Fruit fly (Drosophila melanogaster) whole organism, embryonic: ENCODE data around the gene CG13699.
A peak's percentile ranks its signal among the peaks of the same experiment; 100 is the strongest.

Experiments used
- Blimp-1 ChIP-seq: fragments of 200-800 bp; sonication (Bioruptor generic); optimal IDR thresholded peaks from 3 replicates; lab custom pipeline; 2018; ENCODE audit warnings: missing biosample characterization, missing genetic modification characterization, mild to moderate bottlenecking, moderate library complexity, missing genetic modification reagents
- BtbVII ChIP-seq: fragments of 200-800 bp; sonication (Bioruptor generic); optimal IDR thresholded peaks from 3 replicates; lab custom pipeline; 2017; ENCODE audit warnings: missing biosample characterization, mild to moderate bottlenecking, missing genetic modification characterization
- CG10543 ChIP-seq: fragments of 200-800 bp; sonication (Bioruptor generic); optimal IDR thresholded peaks from 3 replicates; lab custom pipeline; 2017; ENCODE audit warnings: missing biosample characterization, mild to moderate bottlenecking, missing genetic modification characterization, moderate library complexity
- CG12104 ChIP-seq: fragments of 200-800 bp; sonication (Bioruptor generic); optimal IDR thresholded peaks from 3 replicates; lab custom pipeline; 2016; ENCODE audit warnings: missing biosample characterization, missing genetic modification characterization
- CG1233 ChIP-seq: fragments of 200-800 bp; sonication (Bioruptor generic); optimal IDR thresholded peaks from 4 replicates; lab custom pipeline; 2018; ENCODE audit warnings: missing biosample characterization, mild to moderate bottlenecking, missing genetic modification characterization
- CG12769 ChIP-seq: fragments of 200-800 bp; sonication (Bioruptor generic); optimal IDR thresholded peaks from 2 replicates; lab custom pipeline; 2019; ENCODE audit warnings: missing biosample characterization, mild to moderate bottlenecking, missing genetic modification characterization, moderate library complexity
- CG14014 ChIP-seq: fragments of 200-800 bp; sonication (Bioruptor generic); IDR thresholded peaks from 2 replicates; pipeline ENCODE4 v1.3.6; 2022; ENCODE audit warnings: missing biosample characterization, missing genetic modification characterization
- CG15514 ChIP-seq: fragments of 200-800 bp; sonication (Bioruptor generic); optimal IDR thresholded peaks from 3 replicates; lab custom pipeline; 2017; ENCODE audit warnings: missing biosample characterization, missing genetic modification characterization, mild to moderate bottlenecking, moderate library complexity, missing genetic modification reagents
- CG1792 ChIP-seq: fragments of 200-800 bp; sonication (Bioruptor generic); optimal IDR thresholded peaks from 2 replicates; lab custom pipeline; 2016; ENCODE audit warnings: missing biosample characterization, missing genetic modification characterization
- CG32767 ChIP-seq: fragments of 200-800 bp; sonication (Bioruptor generic); IDR thresholded peaks from 2 replicates; pipeline ENCODE4 v1.3.6; 2022; ENCODE audit warnings: missing biosample characterization, missing genetic modification characterization
- CG3847 ChIP-seq: fragments of 200-800 bp; sonication (Bioruptor generic); IDR thresholded peaks from 2 replicates; pipeline ENCODE4 v1.3.6; 2022; ENCODE audit warnings: missing biosample characterization, missing genetic modification characterization
- CG4328 ChIP-seq: fragments of 200-800 bp; sonication (Bioruptor generic); optimal IDR thresholded peaks from 3 replicates; lab custom pipeline; 2017; ENCODE audit warnings: missing biosample characterization, missing genetic modification reagents, missing genetic modification characterization
- CG4707 ChIP-seq: fragments of 200-800 bp; sonication (Bioruptor generic); optimal IDR thresholded peaks from 2 replicates; lab custom pipeline; 2018; ENCODE audit warnings: missing biosample characterization, mild to moderate bottlenecking, missing genetic modification characterization, moderate library complexity
- CG4820 ChIP-seq: fragments of 200-800 bp; sonication (Bioruptor generic); optimal IDR thresholded peaks from 3 replicates; lab custom pipeline; 2016; ENCODE audit warnings: missing biosample characterization, missing genetic modification characterization
- CG7271 ChIP-seq: fragments of 200-800 bp; sonication (Bioruptor generic); optimal IDR thresholded peaks from 2 replicates; lab custom pipeline; 2018; ENCODE audit warnings: missing biosample characterization, mild to moderate bottlenecking, missing genetic modification characterization, moderate library complexity
- CG7987 ChIP-seq: fragments of 200-800 bp; sonication (Bioruptor generic); optimal IDR thresholded peaks from 2 replicates; lab custom pipeline; 2018; ENCODE audit warnings: missing biosample characterization, mild to moderate bottlenecking, missing genetic modification characterization, moderate library complexity
- CTCF ChIP-seq: fragments of 200-800 bp; sonication (Bioruptor generic); optimal IDR thresholded peaks from 2 replicates; lab custom pipeline; 2017; ENCODE audit warnings: missing biosample characterization, mild to moderate bottlenecking, missing genetic modification characterization, moderate library complexity
- Drgx ChIP-seq: fragments of 200-800 bp; sonication (Bioruptor generic); IDR thresholded peaks from 2 replicates; pipeline ENCODE4 v1.3.6; 2022; ENCODE audit warnings: missing biosample characterization, missing genetic modification characterization
- Ets65A ChIP-seq: fragments of 200-800 bp; sonication (Bioruptor generic); peaks from one replicate; lab custom pipeline; 2016; ENCODE audit warnings: missing biosample characterization, missing genetic modification characterization
- GATAe ChIP-seq: fragments of 200-800 bp; sonication (Bioruptor generic); conservative IDR thresholded peaks from 2 replicates; pipeline ENCODE4 v1.3.6; 2022; ENCODE audit warnings: missing biosample characterization, missing genetic modification characterization
- Gug ChIP-seq: fragments of 200-800 bp; sonication (Bioruptor generic); IDR thresholded peaks from 4 replicates; pipeline ENCODE4 v1.3.6; 2022; ENCODE audit warnings: missing biosample characterization, missing genetic modification characterization
- H2.0 ChIP-seq: fragments of 200-800 bp; sonication (Bioruptor generic); IDR thresholded peaks from 2 replicates; pipeline ENCODE4 v1.3.6; 2022; ENCODE audit warnings: missing biosample characterization, missing genetic modification characterization
- Hr3 ChIP-seq: fragments of 200-800 bp; sonication (Bioruptor generic); optimal IDR thresholded peaks from 3 replicates; lab custom pipeline; 2016; ENCODE audit warnings: missing biosample characterization, missing genetic modification characterization
- MBD-R2 ChIP-seq: fragments of 200-800 bp; sonication (Bioruptor generic); IDR thresholded peaks from 2 replicates; pipeline ENCODE4 v1.3.6; 2022; ENCODE audit warnings: missing biosample characterization, missing genetic modification characterization
- Med ChIP-seq: fragments of 200-800 bp; sonication (Bioruptor generic); peaks from one replicate; lab custom pipeline; 2016; ENCODE audit warnings: missing biosample characterization, missing genetic modification characterization, mild to moderate bottlenecking, inconsistent platforms, moderate library complexity
- Meics ChIP-seq: fragments of 200-800 bp; sonication (Bioruptor generic); optimal IDR thresholded peaks from 2 replicates; lab custom pipeline; 2017; ENCODE audit warnings: missing biosample characterization, mild to moderate bottlenecking, missing genetic modification characterization
- Myb ChIP-seq: fragments of 200-800 bp; sonication (Bioruptor generic); optimal IDR thresholded peaks from 2 replicates; lab custom pipeline; 2016; ENCODE audit warnings: missing biosample characterization, missing genetic modification characterization
- Oaz ChIP-seq: fragments of 200-800 bp; sonication (Bioruptor generic); IDR thresholded peaks from 2 replicates; pipeline ENCODE4 v1.3.6; 2022; ENCODE audit warnings: missing biosample characterization, missing genetic modification characterization
- Rx ChIP-seq: fragments of 200-800 bp; sonication (Bioruptor generic); IDR thresholded peaks from 2 replicates; pipeline ENCODE4 v1.3.6; 2022; ENCODE audit warnings: missing biosample characterization, missing genetic modification characterization
- Xrp1 ChIP-seq: fragments of 200-800 bp; sonication (Bioruptor generic); IDR thresholded peaks from 2 replicates; pipeline ENCODE4 v1.3.6; 2022; ENCODE audit warnings: missing biosample characterization, missing genetic modification characterization
- ara ChIP-seq: fragments of 200-800 bp; sonication (Bioruptor generic); IDR thresholded peaks from 2 replicates; pipeline ENCODE4 v1.3.6; 2022; ENCODE audit warnings: missing biosample characterization, missing genetic modification characterization
- cas ChIP-seq: fragments of 200-800 bp; sonication (Bioruptor generic); IDR thresholded peaks from 2 replicates; pipeline ENCODE4 v1.3.6; 2022; ENCODE audit warnings: missing biosample characterization, missing genetic modification characterization
- caup ChIP-seq: fragments of 200-800 bp; sonication (Bioruptor generic); optimal IDR thresholded peaks from 3 replicates; lab custom pipeline; 2017; ENCODE audit warnings: missing biosample characterization, mild to moderate bottlenecking, missing genetic modification characterization, moderate library complexity; ENCODE audit not compliant: severe bottlenecking
- dimm ChIP-seq: fragments of 200-800 bp; sonication (Bioruptor generic); IDR thresholded peaks from 2 replicates; pipeline ENCODE4 v1.3.6; 2022; ENCODE audit warnings: missing biosample characterization, missing genetic modification characterization
- fru ChIP-seq: fragments of >200 bp; optimal IDR thresholded peaks from 2 replicates; lab custom pipeline; 2017
- gcm2 ChIP-seq: fragments of 200-800 bp; sonication (Bioruptor generic); optimal IDR thresholded peaks from 2 replicates; lab custom pipeline; 2016; ENCODE audit warnings: missing biosample characterization, missing genetic modification characterization
- hb ChIP-seq: fragments of 200-800 bp; sonication (Bioruptor generic); IDR thresholded peaks from 3 replicates; pipeline ENCODE4 v1.3.6; 2022; ENCODE audit warnings: missing biosample characterization, missing genetic modification characterization; ENCODE audit not compliant: partially characterized antibody
- mirr ChIP-seq: fragments of 200-800 bp; sonication (Bioruptor generic); optimal IDR thresholded peaks from 3 replicates; lab custom pipeline; 2018; ENCODE audit warnings: missing biosample characterization, mild to moderate bottlenecking, missing genetic modification characterization
- mld ChIP-seq: fragments of 200-800 bp; sonication (Bioruptor generic); IDR thresholded peaks from 3 replicates; pipeline ENCODE4 v1.3.6; 2022; ENCODE audit warnings: missing biosample characterization, missing genetic modification characterization; ENCODE audit not compliant: partially characterized antibody
- otp ChIP-seq: fragments of 200-800 bp; sonication (Bioruptor generic); IDR thresholded peaks from 3 replicates; pipeline ENCODE4, ENCODE4 v1.3.6; 2022; ENCODE audit warnings: missing biosample characterization, missing genetic modification characterization
- pan ChIP-seq, 4 experiments: fragments of >200 bp in 3 of 4; fragments of 200-800 bp in 1 of 4; sonication (Bioruptor generic) in 1 of 4; optimal IDR thresholded peaks in 3 of 4; IDR thresholded peaks in 1 of 4; 2 replicates each; pipeline versions ENCODE4 v1.3.6 to Lab custom; 2017 to 2022; ENCODE audit warnings: missing biosample characterization in 2 of 4, missing genetic modification characterization in 2 of 4, mixed read lengths in 1 of 4
- pum ChIP-seq: fragments of 200-800 bp; sonication (Bioruptor generic); optimal IDR thresholded peaks from 2 replicates; lab custom pipeline; 2016; ENCODE audit warnings: missing biosample characterization, missing genetic modification characterization
- sens-2 ChIP-seq: fragments of 200-800 bp; sonication (Bioruptor generic); IDR thresholded peaks from 2 replicates; pipeline ENCODE4 v1.3.6; 2022; ENCODE audit warnings: missing biosample characterization, missing genetic modification characterization
- tna ChIP-seq: fragments of 200-800 bp; sonication (Bioruptor generic); IDR thresholded peaks from 2 replicates; pipeline ENCODE4 v1.3.6; 2022; ENCODE audit warnings: missing biosample characterization, missing genetic modification characterization; ENCODE audit not compliant: partially characterized antibody
- wek ChIP-seq: fragments of 200-800 bp; sonication (Bioruptor generic); optimal IDR thresholded peaks from 3 replicates; lab custom pipeline; 2018; ENCODE audit warnings: missing biosample characterization, mild to moderate bottlenecking, missing genetic modification characterization, moderate library complexity
- wor ChIP-seq: fragments of 200-800 bp; sonication (Bioruptor generic); IDR thresholded peaks from 2 replicates; pipeline ENCODE4 v1.3.6; 2022; ENCODE audit warnings: missing biosample characterization, missing genetic modification characterization
- zfh2 ChIP-seq: fragments of 200-800 bp; sonication (Bioruptor generic); optimal IDR thresholded peaks from 2 replicates; lab custom pipeline; 2016; ENCODE audit warnings: missing biosample characterization, missing genetic modification characterization

The CG13699 gene

dm6 chr3L:18184762-18185161, 22.4 kb upstream of the CG13699 start (continued):
- no peak for TF ChIP-seq gcm2 (GFP tag; lab: Kevin White, UChicago)
- no peak for TF ChIP-seq MBD-R2 (GFP tag; lab: Robert Waterston, UW)
- TF ChIP-seq CG3847 (GFP tag; lab: Robert Waterston, UW) = 0 out of 2 replicates have a peak, but pooled peaks have one; percentile 10
- TF ChIP-seq Gug (GFP tag; lab: Robert Waterston, UW) = no peak
- TF ChIP-seq CG32767 = no peak
- TF ChIP-seq Ets65A (GFP tag; lab: Kevin White, UChicago) = peak; percentile 50
- TF ChIP-seq ara = peak; percentile 43; the same call in 1 of the 2 replicates
- no peak for TF ChIP-seq CG12104 (GFP tag; lab: Kevin White, UChicago)
- no peak for TF ChIP-seq Meics (GFP tag; lab: Kevin White, UChicago)
- peak; percentile 46 for TF ChIP-seq Med
- TF ChIP-seq hb (GFP tag; lab: Robert Waterston, UW) = no peak
- TF ChIP-seq sens-2 = 0 out of 2 replicates have a peak, but pooled peaks have one; percentile 12
- no peak for TF ChIP-seq Hr3 (GFP tag; lab: Kevin White, UChicago)

dm6 chr3L:18183928-18184327, 21.6 kb upstream of the CG13699 start:
- TF ChIP-seq MBD-R2 (GFP tag; lab: Robert Waterston, UW) (no peak), wor (no peak), GATAe (no peak), cas (GFP tag; lab: Robert Waterston, UW) (no peak), CG15514 (GFP tag; lab: Kevin White, UChicago) (no peak), CG4328 (GFP tag; lab: Kevin White, UChicago) (no peak)

- TF ChIP-seq mld (GFP tag; lab: Robert Waterston, UW) = no peak
- no peak for TF ChIP-seq CTCF (GFP tag; lab: Kevin White, UChicago)
- no peak for TF ChIP-seq CG12769 (tag; lab: Kevin White, UChicago)
- no peak for TF ChIP-seq CG1792
- TF ChIP-seq Oaz (GFP tag; lab: Robert Waterston, UW) = no peak
- TF ChIP-seq CG10543 (GFP tag; lab: Kevin White, UChicago) = no peak
- no peak for TF ChIP-seq dimm (GFP tag; lab: Robert Waterston, UW)
- no peak for TF ChIP-seq mirr (GFP tag; lab: Kevin White, UChicago)
- no peak for TF ChIP-seq Rx (GFP tag; lab: Robert Waterston, UW)
- TF ChIP-seq H2.0 (GFP tag; lab: Robert Waterston, UW) = no peak
- no peak for TF ChIP-seq CG1233 (GFP tag; lab: Kevin White, UChicago)
- no peak for TF ChIP-seq zfh2 (GFP tag; lab: Kevin White, UChicago)
- TF ChIP-seq, all 482 proteins: peak for 0
These were observed 19.6 kb upstream of the CG13699 start for dm6 chr3L:18181900-18182299.

- TF ChIP-seq CG4707 (peak; percentile 3), pan (optimal IDR thresholded peaks at IDR 0.05; lab: Kevin White, UChicago) (no peak), pan (GFP tag; optimal IDR thresholded peaks at IDR 0.05 in 1 of 2, IDR thresholded peaks at IDR 0.05 in 1 of 2) (peak in 1 of 2 experiments; percentile 15), CG14014 (peak; percentile 54; the same call in 1 of the 2 replicates), fru (lab: Kevin White, UChicago) (no peak), Drgx (peak; percentile 32; the same call in 1 of the 2 replicates), otp (peak; percentile 42; the same call in 1 of the 3 replicates), pum (GFP tag; lab: Kevin White, UChicago) (no peak), CG7271 (tag; lab: Kevin White, UChicago) (no peak), Myb (no peak), wek (peak; percentile 33), caup (peak; percentile 28), CG7987 (GFP tag; lab: Kevin White, UChicago) (peak; percentile 44), Blimp-1 (GFP tag; lab: Kevin White, UChicago) (peak; percentile 23), CG4820 (GFP tag; lab: Kevin White, UChicago) (no peak), BtbVII (GFP tag; lab: Kevin White, UChicago) (peak; percentile 9), Xrp1 (GFP tag; lab: Robert Waterston, UW) (0 out of 2 replicates have a peak, but pooled peaks have one; percentile 19), CG1233 (GFP tag; lab: Kevin White, UChicago) (peak; percentile 17), tna (no peak)
These were observed 17.4 kb upstream of the CG13699 start for dm6 chr3L:18179564-18180201.
